ENCODE assay signal across 7 fruit fly cellular contexts in the genomic region with DNA sequence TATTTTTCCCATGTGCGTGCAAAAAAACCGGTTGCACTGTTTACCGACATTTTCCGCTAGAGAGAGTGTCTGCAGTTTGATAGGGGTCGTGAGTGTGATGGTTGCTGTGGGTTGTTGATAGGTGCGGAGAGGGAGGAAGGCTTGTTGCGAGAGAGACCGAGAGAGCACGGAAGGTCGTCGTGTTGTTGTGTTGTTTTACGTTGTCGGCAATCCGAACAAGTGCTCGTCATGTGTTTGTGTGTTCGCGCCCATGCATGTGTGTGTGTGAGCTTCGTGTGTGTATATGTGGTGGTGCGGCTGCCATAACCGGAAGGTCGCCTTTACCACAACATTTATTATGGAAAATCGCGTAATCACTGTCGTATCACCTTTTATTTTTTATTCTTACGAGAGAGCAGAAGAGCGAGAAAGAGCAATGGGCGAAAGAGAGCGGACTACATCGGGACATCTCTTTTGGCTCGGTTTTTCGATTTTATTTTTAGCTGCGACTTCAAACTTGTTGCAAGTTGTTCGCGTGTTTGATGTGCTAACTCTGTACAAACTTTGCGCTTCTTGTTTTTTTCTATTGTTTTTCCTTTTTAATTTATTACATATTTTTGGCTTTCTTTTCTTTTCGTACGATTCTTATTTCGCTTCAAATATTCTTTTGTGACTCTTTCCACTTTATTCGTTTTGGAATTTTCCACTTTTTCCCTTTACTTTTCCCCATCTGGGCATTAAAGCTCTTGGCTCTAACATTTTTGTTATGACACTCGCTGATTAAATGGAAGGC.
TF ChIP-seq lines count a peak whose summit lies in the region.

No protein-coding gene starts in this region.

- peak; percentile 71 to 77 for TF ChIP-seq CTCF in S2 (optimal IDR thresholded peaks at IDR 0.05; lab: Kevin White, UChicago)
- TF ChIP-seq CTCF in whole organism, embryonic (GFP tag; optimal IDR thresholded peaks at IDR 0.05; lab: Kevin White, UChicago): peak; percentile 79

TF ChIP-seq in whole organism, 6 proteins besides CTCF, POLR2A, EP300 and RAD21:
- TF ChIP-seq CG8478 (optimal IDR thresholded peaks at IDR 0.05; lab: Kevin White, UChicago) (no peak), EcR (GFP tag; optimal IDR thresholded peaks at IDR 0.05; lab: Kevin White, UChicago) (peak in 1 of 2 experiments; percentile 28), Dll (optimal IDR thresholded peaks at IDR 0.05; lab: Kevin White, UChicago) (peak; percentile 90)

TF ChIP-seq in whole organism, adult, 20 proteins besides CTCF, POLR2A, EP300 and RAD21 (continues in another document):
- TF ChIP-seq Mnt (GFP tag; optimal IDR thresholded peaks at IDR 0.05; lab: Kevin White, UChicago) (peak; percentile 91), CG11617 (GFP tag; optimal IDR thresholded peaks at IDR 0.05; lab: Kevin White, UChicago) (no peak), CG5204 (GFP tag; optimal IDR thresholded peaks at IDR 0.05; lab: Kevin White, UChicago) (no peak), kay (GFP tag; lab: Kevin White, UChicago; ENCODE audit: borderline replicate concordance) (peak; percentile 91), CG33017 (tag; optimal IDR thresholded peaks at IDR 0.05; lab: Kevin White, UChicago) (no peak), pad (GFP tag; optimal IDR thresholded peaks at IDR 0.05; lab: Kevin White, UChicago) (peak; percentile 26), bab1 (GFP tag; optimal IDR thresholded peaks at IDR 0.05; lab: Kevin White, UChicago) (peak; percentile 62), Crg-1 (GFP tag; optimal IDR thresholded peaks at IDR 0.05; lab: Kevin White, UChicago) (no peak), CG7101 (tag; optimal IDR thresholded peaks at IDR 0.05; lab: Kevin White, UChicago) (no peak), toe (GFP tag; optimal IDR thresholded peaks at IDR 0.05; lab: Kevin White, UChicago) (no peak), cic (GFP tag; optimal IDR thresholded peaks at IDR 0.05; lab: Kevin White, UChicago) (peak; percentile 89), cnc (optimal IDR thresholded peaks at IDR 0.05; lab: Kevin White, UChicago) (no peak), CG1620 (GFP tag; optimal IDR thresholded peaks at IDR 0.05; lab: Kevin White, UChicago) (peak; percentile 10), Hr96 (GFP tag; optimal IDR thresholded peaks at IDR 0.05; lab: Kevin White, UChicago) (peak; percentile 25), CG12768 (GFP tag; optimal IDR thresholded peaks at IDR 0.05; lab: Kevin White, UChicago) (peak; percentile 34), CG7045 (GFP tag; optimal IDR thresholded peaks at IDR 0.05; lab: Kevin White, UChicago) (no peak)

TF ChIP-seq in whole organism, embryonic, 481 proteins besides CTCF, POLR2A, EP300 and RAD21 (continues in another document):
- TF ChIP-seq Sry-δ (GFP tag; optimal IDR thresholded peaks at IDR 0.05; lab: Kevin White, UChicago) (no peak), CG8478 (optimal IDR thresholded peaks at IDR 0.05; lab: Kevin White, UChicago) (peak; percentile 81), CG18619 (GFP tag; optimal IDR thresholded peaks at IDR 0.05; lab: Kevin White, UChicago) (no peak), jigr1 (GFP tag; IDR thresholded peaks at IDR 0.05; lab: Robert Waterston, UW) (no peak), Xrp1 (GFP tag; IDR thresholded peaks at IDR 0.05; lab: Robert Waterston, UW) (no peak), CHES-1-like (GFP tag; optimal IDR thresholded peaks at IDR 0.05; lab: Kevin White, UChicago) (no peak), luna (GFP tag; optimal IDR thresholded peaks at IDR 0.05; lab: Kevin White, UChicago) (no peak), CG12219 (GFP tag; optimal IDR thresholded peaks at IDR 0.05; lab: Kevin White, UChicago) (no peak), CG34422 (GFP tag; IDR thresholded peaks at IDR 0.05; lab: Robert Waterston, UW) (no peak), CG1603 (tag; optimal IDR thresholded peaks at IDR 0.05; lab: Kevin White, UChicago) (peak; percentile 16), en (GFP tag; optimal IDR thresholded peaks at IDR 0.05; lab: Kevin White, UChicago) (no peak), CG14710 (tag; optimal IDR thresholded peaks at IDR 0.05; lab: Kevin White, UChicago) (no peak), CG7987 (GFP tag; optimal IDR thresholded peaks at IDR 0.05; lab: Kevin White, UChicago) (peak; percentile 47), ham (GFP tag; IDR thresholded peaks at IDR 0.05; lab: Robert Waterston, UW) (no peak), zen2 (GFP tag; IDR thresholded peaks at IDR 0.05; lab: Robert Waterston, UW; ENCODE audit: partially characterized antibody) (peak; percentile 66; the same call in 2 of the 3 replicates), nerfin-1 (tag; optimal IDR thresholded peaks at IDR 0.05; lab: Kevin White, UChicago) (peak; percentile 29)

TF ChIP-seq in whole organism, prepupa, 60 proteins besides CTCF, POLR2A, EP300 and RAD21 (continues in another document):
- no peak for TF ChIP-seq Lpt (GFP tag; optimal IDR thresholded peaks at IDR 0.05; lab: Kevin White, UChicago)
- TF ChIP-seq ss (GFP tag; optimal IDR thresholded peaks at IDR 0.05; lab: Kevin White, UChicago): peak; percentile 21 to 73
- peak; percentile 81 for TF ChIP-seq fkh (GFP tag; optimal IDR thresholded peaks at IDR 0.05; lab: Kevin White, UChicago)
- no peak for TF ChIP-seq spab (GFP tag; optimal IDR thresholded peaks at IDR 0.05; lab: Kevin White, UChicago)
- no peak for TF ChIP-seq Ets21C (GFP tag; optimal IDR thresholded peaks at IDR 0.05; lab: Kevin White, UChicago)
- no peak for TF ChIP-seq Eip75B (GFP tag; optimal IDR thresholded peaks at IDR 0.05; lab: Kevin White, UChicago)
- no peak for TF ChIP-seq CG11294 (GFP tag; IDR thresholded peaks at IDR 0.05; lab: Robert Waterston, UW)
- TF ChIP-seq CG7368 (GFP tag; optimal IDR thresholded peaks at IDR 0.05; lab: Kevin White, UChicago): no peak
- no peak for TF ChIP-seq fd85E (GFP tag; optimal IDR thresholded peaks at IDR 0.05; lab: Kevin White, UChicago)
- no peak for TF ChIP-seq CG11902 (GFP tag; optimal IDR thresholded peaks at IDR 0.05; lab: Kevin White, UChicago)
- TF ChIP-seq Sox14 (GFP tag; optimal IDR thresholded peaks at IDR 0.05; lab: Kevin White, UChicago): peak; percentile 1
- TF ChIP-seq CG8319 (GFP tag; optimal IDR thresholded peaks at IDR 0.05; lab: Kevin White, UChicago): no peak
- TF ChIP-seq Hr4 (GFP tag; optimal IDR thresholded peaks at IDR 0.05; lab: Kevin White, UChicago): no peak
- peak; percentile 14 for TF ChIP-seq Ets96B (tag; optimal IDR thresholded peaks at IDR 0.05; lab: Kevin White, UChicago)
- TF ChIP-seq svp (GFP tag; lab: Kevin White, UChicago): peak; percentile 98
- TF ChIP-seq CG6792 (GFP tag; optimal IDR thresholded peaks at IDR 0.05; lab: Kevin White, UChicago): no peak
- no peak for TF ChIP-seq pdm3 (GFP tag; optimal IDR thresholded peaks at IDR 0.05; lab: Kevin White, UChicago)

TF ChIP-seq in whole organism, pupa, 21 proteins besides CTCF, POLR2A, EP300 and RAD21 (continues in another document):
- TF ChIP-seq gl (tag; optimal IDR thresholded peaks at IDR 0.05; lab: Kevin White, UChicago) (peak; percentile 76), CG13204 (GFP tag; optimal IDR thresholded peaks at IDR 0.05; lab: Kevin White, UChicago) (peak; percentile 43), CG15710 (tag; optimal IDR thresholded peaks at IDR 0.05; lab: Kevin White, UChicago) (no peak), Pif1B (GFP tag; optimal IDR thresholded peaks at IDR 0.05; lab: Kevin White, UChicago) (no peak), CG32121 (GFP tag; IDR thresholded peaks at IDR 0.05; lab: Robert Waterston, UW) (peak; percentile 69), CG34367 (tag; optimal IDR thresholded peaks at IDR 0.05; lab: Kevin White, UChicago) (peak; percentile 53), Snoo (tag; optimal IDR thresholded peaks at IDR 0.05; lab: Kevin White, UChicago) (no peak), D1 (tag; optimal IDR thresholded peaks at IDR 0.05; lab: Kevin White, UChicago) (no peak), CG8301 (tag; optimal IDR thresholded peaks at IDR 0.05; lab: Kevin White, UChicago) (no peak), EcR (GFP tag; optimal IDR thresholded peaks at IDR 0.05; lab: Kevin White, UChicago) (peak; percentile 94), CG17806 (tag; optimal IDR thresholded peaks at IDR 0.05; lab: Kevin White, UChicago) (no peak), CG4496 (GFP tag; IDR thresholded peaks at IDR 0.05; lab: Robert Waterston, UW) (peak; percentile 43; the same call in 1 of the 3 replicates), CG12605 (GFP tag; IDR thresholded peaks at IDR 0.05; lab: Robert Waterston, UW) (peak; percentile 78), fd96Ca (GFP tag; IDR thresholded peaks at IDR 0.05; lab: Robert Waterston, UW) (peak; percentile 51; the same call in 2 of the 3 replicates), rn (GFP tag; IDR thresholded peaks at IDR 0.05; lab: Robert Waterston, UW) (no peak), Ets98B (GFP tag; IDR thresholded peaks at IDR 0.05; lab: Robert Waterston, UW) (peak; percentile 33; the same call in 1 of the 2 replicates), CG10348 (GFP tag; IDR thresholded peaks at IDR 0.05; lab: Robert Waterston, UW) (no peak), CG14655 (GFP tag; optimal IDR thresholded peaks at IDR 0.05; lab: Kevin White, UChicago) (no peak)

TF ChIP-seq in whole organism, wandering third instar larva, 38 proteins besides CTCF, POLR2A, EP300 and RAD21 (continues in another document):
- no peak for TF ChIP-seq jim (GFP tag; optimal IDR thresholded peaks at IDR 0.05; lab: Kevin White, UChicago)
- no peak for TF ChIP-seq usp (GFP tag; optimal IDR thresholded peaks at IDR 0.05; lab: Kevin White, UChicago)
- TF ChIP-seq rgr (GFP tag; optimal IDR thresholded peaks at IDR 0.05; lab: Kevin White, UChicago): peak; percentile 10
- TF ChIP-seq Vsx2 (GFP tag; optimal IDR thresholded peaks at IDR 0.05; lab: Kevin White, UChicago; ENCODE audit: partially characterized antibody): peak; percentile 89
- peak; percentile 46 for TF ChIP-seq br (GFP tag; optimal IDR thresholded peaks at IDR 0.05; lab: Kevin White, UChicago)
- TF ChIP-seq N (GFP tag; optimal IDR thresholded peaks at IDR 0.05; lab: Kevin White, UChicago): peak; percentile 58
- peak; percentile 38 for TF ChIP-seq Hr78 (GFP tag; optimal IDR thresholded peaks at IDR 0.05; lab: Kevin White, UChicago)
- peak; percentile 83 for TF ChIP-seq Hr83 (GFP tag; optimal IDR thresholded peaks at IDR 0.05; lab: Kevin White, UChicago; ENCODE audit: poor library complexity, severe bottlenecking)
- no peak for TF ChIP-seq Sp1 (GFP tag; optimal IDR thresholded peaks at IDR 0.05; lab: Kevin White, UChicago)
- peak; percentile 25 to 80 for TF ChIP-seq dl (GFP tag; optimal IDR thresholded peaks at IDR 0.05; lab: Kevin White, UChicago; ENCODE audit: insufficient read depth in 1 of 2, partially characterized antibody in 2 of 2)
- TF ChIP-seq fru (GFP tag; optimal IDR thresholded peaks at IDR 0.05; lab: Kevin White, UChicago): no peak
- peak; percentile 36 for TF ChIP-seq Rel (GFP tag; optimal IDR thresholded peaks at IDR 0.05; lab: Kevin White, UChicago)
- TF ChIP-seq Rel (tag; optimal IDR thresholded peaks at IDR 0.05; lab: Kevin White, UChicago): peak; percentile 79
- no peak for TF ChIP-seq CG9705 (GFP tag; optimal IDR thresholded peaks at IDR 0.05; lab: Kevin White, UChicago)
- TF ChIP-seq lola (GFP tag; optimal IDR thresholded peaks at IDR 0.05; lab: Kevin White, UChicago): no peak
- no peak for TF ChIP-seq sv (GFP tag; optimal IDR thresholded peaks at IDR 0.05; lab: Kevin White, UChicago)
- no peak for TF ChIP-seq Dfd (GFP tag; optimal IDR thresholded peaks at IDR 0.05; lab: Kevin White, UChicago)
- no peak for TF ChIP-seq psq (GFP tag; optimal IDR thresholded peaks at IDR 0.05; lab: Kevin White, UChicago)
- TF ChIP-seq CG32264 (GFP tag; optimal IDR thresholded peaks at IDR 0.05; lab: Kevin White, UChicago): no peak
